Worm (Caenorhabditis elegans) whole organism, L4 larva: ENCODE results near the gene B0294.1.

Experiments used
- D1046.2 ChIP-seq: fragments of 200-800 bp; sonication (Bioruptor generic); IDR thresholded peaks from 2 replicates; pipeline ENCODE4 v1.3.6; 2022; ENCODE audit warnings: missing genetic modification characterization, missing compliant biosample characterization
- F10B5.3 ChIP-seq: sonication (generic microtip); optimal IDR thresholded peaks from 2 replicates; lab custom pipeline; 2016; ENCODE audit warnings: mild to moderate bottlenecking, missing genetic modification characterization, missing compliant biosample characterization
- F37D6.2 ChIP-seq: sonication (generic microtip); optimal IDR thresholded peaks from 2 replicates; lab custom pipeline; 2016; ENCODE audit warnings: mild to moderate bottlenecking, missing genetic modification characterization, missing compliant biosample characterization
- F44E2.7 ChIP-seq: fragments of 200-800 bp; sonication (Bioruptor generic); IDR thresholded peaks from 2 replicates; pipeline ENCODE4 v2.1.2; 2022; ENCODE audit warnings: missing genetic modification characterization, missing compliant biosample characterization
- Y105C5A.15 ChIP-seq: fragments of 200-800 bp; sonication (Bioruptor generic); IDR thresholded peaks from 2 replicates; pipeline ENCODE4 v1.3.6; 2022; ENCODE audit warnings: missing genetic modification characterization, missing compliant biosample characterization
- Y5F2A.4 ChIP-seq: fragments of 200-800 bp; sonication (Bioruptor generic); optimal IDR thresholded peaks from 2 replicates; lab custom pipeline; 2018; ENCODE audit warnings: mild to moderate bottlenecking, missing genetic modification characterization, missing compliant biosample characterization
- ZK337.2 ChIP-seq: fragments of 200-800 bp; sonication (Bioruptor generic); IDR thresholded peaks from 2 replicates; pipeline ENCODE4 v1.3.6; 2022; ENCODE audit warnings: missing genetic modification reagents, missing genetic modification characterization, missing compliant biosample characterization
- arid-1 ChIP-seq: fragments of 200-800 bp; sonication (Bioruptor generic); conservative IDR thresholded peaks from 2 replicates; pipeline ENCODE4 v1.3.6; 2022; ENCODE audit warnings: missing genetic modification reagents, missing genetic modification characterization, missing compliant biosample characterization
- attf-4 ChIP-seq: sonication (generic microtip); optimal IDR thresholded peaks from 3 replicates; lab custom pipeline; 2017; ENCODE audit warnings: missing biosample characterization, missing genetic modification characterization
- ceh-20 ChIP-seq: fragments of 200-800 bp; sonication (Bioruptor generic); IDR thresholded peaks from 2 replicates; pipeline ENCODE4 v1.3.6; 2022; ENCODE audit warnings: missing genetic modification reagents, missing genetic modification characterization, missing compliant biosample characterization
- ceh-32 ChIP-seq: sonication (generic microtip); optimal IDR thresholded peaks from 2 replicates; lab custom pipeline; 2016; ENCODE audit warnings: mild to moderate bottlenecking, missing genetic modification characterization, missing compliant biosample characterization; ENCODE audit not compliant: poor library complexity
- ceh-44 ChIP-seq: fragments of 200-800 bp; sonication (Bioruptor generic); IDR thresholded peaks from 2 replicates; pipeline ENCODE4 v1.3.6; 2022; ENCODE audit warnings: missing genetic modification reagents, missing genetic modification characterization, missing compliant biosample characterization
- ceh-62 ChIP-seq: sonication (generic microtip); optimal IDR thresholded peaks from 2 replicates; lab custom pipeline; 2017; ENCODE audit warnings: missing biosample characterization, missing genetic modification characterization
- ces-1 ChIP-seq: fragments of 150-350 bp; sonication (generic microtip); optimal IDR thresholded peaks from 4 replicates; lab custom pipeline; 2014; ENCODE audit warnings: missing biosample characterization, missing genetic modification reagents, missing genetic modification characterization
- cey-2 ChIP-seq: sonication (generic microtip); optimal IDR thresholded peaks from 3 replicates; lab custom pipeline; 2017; ENCODE audit warnings: missing genetic modification characterization, mild to moderate bottlenecking, missing compliant biosample characterization, antibody characterized with exemption, borderline replicate concordance; ENCODE audit not compliant: insufficient read depth
- daf-12 ChIP-seq: fragments of 150-350 bp; optimal IDR thresholded peaks from 2 replicates; lab custom pipeline; 2014; ENCODE audit warnings: missing biosample characterization, missing genetic modification reagents, missing genetic modification characterization
- daf-16 ChIP-seq, 3 experiments: sonication (generic microtip); optimal IDR thresholded peaks; 2 replicates each; lab custom pipeline; 2016 to 2017; ENCODE audit warnings: missing genetic modification characterization in 3 of 3, missing genetic modification reagents in 3 of 3, mild to moderate bottlenecking in 2 of 3, missing compliant biosample characterization in 2 of 3, missing biosample characterization in 1 of 3, moderate library complexity in 1 of 3
- daf-19 ChIP-seq: fragments of 200-800 bp; sonication (Bioruptor generic); conservative IDR thresholded peaks from 2 replicates; pipeline ENCODE4 v1.3.6; 2022; ENCODE audit warnings: missing genetic modification characterization, missing compliant biosample characterization
- dmd-6 ChIP-seq: fragments of 200-800 bp; sonication (Bioruptor generic); IDR thresholded peaks from 2 replicates; pipeline ENCODE4 v1.3.6; 2022; ENCODE audit warnings: missing genetic modification reagents, missing genetic modification characterization, missing compliant biosample characterization
- dmd-8 ChIP-seq: fragments of 200-800 bp; sonication (Bioruptor generic); IDR thresholded peaks from 2 replicates; pipeline ENCODE4 v1.3.6; 2022; ENCODE audit warnings: missing genetic modification characterization, missing compliant biosample characterization
- dmd-9 ChIP-seq: fragments of 200-800 bp; sonication (Bioruptor generic); IDR thresholded peaks from 2 replicates; pipeline ENCODE4 v1.3.6; 2022; ENCODE audit warnings: missing genetic modification reagents, missing genetic modification characterization, missing compliant biosample characterization
- dve-1 ChIP-seq: sonication (generic microtip); optimal IDR thresholded peaks from 2 replicates; lab custom pipeline; 2017; ENCODE audit warnings: antibody characterized with exemption, mild to moderate bottlenecking, missing genetic modification characterization, missing compliant biosample characterization; ENCODE audit not compliant: insufficient read depth
- egl-27 ChIP-seq: sonication (generic microtip); optimal IDR thresholded peaks from 3 replicates; lab custom pipeline; 2017; ENCODE audit warnings: missing biosample characterization, missing genetic modification reagents, missing genetic modification characterization
- egl-43 ChIP-seq: fragments of 200-800 bp; sonication (Bioruptor generic); IDR thresholded peaks from 2 replicates; pipeline ENCODE4 v1.3.6; 2022; ENCODE audit warnings: missing genetic modification reagents, missing genetic modification characterization, missing compliant biosample characterization
- fos-1 ChIP-seq: fragments of 150-350 bp; optimal IDR thresholded peaks from 2 replicates; lab custom pipeline; 2014; ENCODE audit warnings: missing biosample characterization, missing genetic modification characterization
- gei-8 ChIP-seq: fragments of 200-800 bp; sonication (Bioruptor generic); optimal IDR thresholded peaks from 2 replicates; lab custom pipeline; 2018; ENCODE audit warnings: mild to moderate bottlenecking, missing genetic modification characterization, missing compliant biosample characterization
- hmg-1.1 ChIP-seq: fragments of 200-800 bp; sonication (Bioruptor generic); IDR thresholded peaks from 2 replicates; pipeline ENCODE4 v1.3.6; 2022; ENCODE audit warnings: missing genetic modification reagents, missing genetic modification characterization, missing compliant biosample characterization
- jun-1 ChIP-seq: fragments of 150-350 bp; optimal IDR thresholded peaks from 2 replicates; lab custom pipeline; 2014; ENCODE audit warnings: missing biosample characterization, missing genetic modification reagents, missing genetic modification characterization
- lim-7 ChIP-seq: fragments of 200-800 bp; sonication (Bioruptor generic); IDR thresholded peaks from 2 replicates; pipeline ENCODE4 v1.3.6; 2022; ENCODE audit warnings: missing genetic modification characterization, missing compliant biosample characterization
- lin-1 ChIP-seq: fragments of 200-800 bp; sonication (Bioruptor generic); IDR thresholded peaks from 2 replicates; pipeline ENCODE4 v1.3.6; 2022; ENCODE audit warnings: missing genetic modification reagents, missing genetic modification characterization, missing compliant biosample characterization
- lin-15B ChIP-seq: fragments of 150-350 bp; sonication (generic microtip); optimal IDR thresholded peaks from 3 replicates; lab custom pipeline; 2014; ENCODE audit warnings: missing biosample characterization, missing genetic modification characterization
- lin-29 ChIP-seq: fragments of 200-800 bp; sonication (Bioruptor generic); IDR thresholded peaks from 2 replicates; pipeline ENCODE4 v1.3.6; 2022; ENCODE audit warnings: missing genetic modification reagents, missing genetic modification characterization, missing compliant biosample characterization
- lir-3 ChIP-seq: sonication (generic microtip); optimal IDR thresholded peaks from 2 replicates; lab custom pipeline; 2016; ENCODE audit warnings: mild to moderate bottlenecking, missing genetic modification characterization, missing compliant biosample characterization
- madf-5 ChIP-seq, 2 experiments: fragments of 200-800 bp; sonication (Bioruptor generic); IDR thresholded peaks; 2 replicates each; pipeline ENCODE4 v1.3.6; 2022; ENCODE audit warnings: missing compliant biosample characterization in 2 of 2, missing genetic modification characterization in 2 of 2
- mdl-1 ChIP-seq, 2 experiments: fragments of 150-350 bp in 1 of 2; sonication (generic microtip) in 1 of 2; optimal IDR thresholded peaks; 2 replicates each; lab custom pipeline; 2014 to 2017; ENCODE audit warnings: missing biosample characterization in 2 of 2, missing genetic modification characterization in 2 of 2
- mdt-29 ChIP-seq: fragments of 200-800 bp; sonication (Bioruptor generic); IDR thresholded peaks from 2 replicates; pipeline ENCODE4 v1.3.6; 2022; ENCODE audit warnings: missing genetic modification reagents, missing genetic modification characterization, missing compliant biosample characterization
- mep-1 ChIP-seq: fragments of 150-350 bp; sonication (generic microtip); optimal IDR thresholded peaks from 3 replicates; lab custom pipeline; 2014; ENCODE audit warnings: missing biosample characterization, missing genetic modification characterization
- nhr-102 ChIP-seq: sonication (generic microtip); optimal IDR thresholded peaks from 2 replicates; lab custom pipeline; 2016; ENCODE audit warnings: mild to moderate bottlenecking, missing genetic modification characterization, moderate library complexity, missing compliant biosample characterization
- nhr-48 ChIP-seq: sonication (generic microtip); optimal IDR thresholded peaks from 2 replicates; lab custom pipeline; 2016; ENCODE audit warnings: mild to moderate bottlenecking, missing genetic modification characterization, missing compliant biosample characterization
- nhr-76 ChIP-seq: fragments of 150-350 bp; optimal IDR thresholded peaks from 2 replicates; lab custom pipeline; 2014; ENCODE audit warnings: missing biosample characterization, missing genetic modification characterization
- pha-4 ChIP-seq, 2 experiments: fragments of 150-350 bp in 1 of 2; fragments of 200-800 bp in 1 of 2; sonication (Bioruptor generic) in 1 of 2; IDR thresholded peaks in 1 of 2; optimal IDR thresholded peaks in 1 of 2; 2 replicates each; pipeline versions ENCODE4 v1.3.6 to Lab custom; 2014 to 2022; ENCODE audit warnings: missing genetic modification characterization in 2 of 2, missing genetic modification reagents in 2 of 2, missing biosample characterization in 1 of 2, missing compliant biosample characterization in 1 of 2
- pqm-1 ChIP-seq: sonication (generic microtip); optimal IDR thresholded peaks from 2 replicates; lab custom pipeline; 2017; ENCODE audit warnings: missing biosample characterization, missing genetic modification characterization
- sdz-12 ChIP-seq: fragments of 200-800 bp; sonication (Bioruptor generic); optimal IDR thresholded peaks from 2 replicates; lab custom pipeline; 2018; ENCODE audit warnings: mild to moderate bottlenecking, missing genetic modification characterization, missing compliant biosample characterization
- set-16 ChIP-seq: fragments of 200-800 bp; sonication (Bioruptor generic); IDR thresholded peaks from 2 replicates; pipeline ENCODE4 v1.3.6; 2022; ENCODE audit warnings: missing genetic modification reagents, missing genetic modification characterization, missing compliant biosample characterization
- spr-3 ChIP-seq: fragments of 200-800 bp; sonication (Bioruptor generic); optimal IDR thresholded peaks from 2 replicates; lab custom pipeline; 2018; ENCODE audit warnings: mild to moderate bottlenecking, missing genetic modification characterization, missing compliant biosample characterization
- unc-130 ChIP-seq: sonication (generic microtip); optimal IDR thresholded peaks from 2 replicates; lab custom pipeline; 2016; ENCODE audit warnings: missing genetic modification reagents, missing genetic modification characterization, missing compliant biosample characterization
- unc-39 ChIP-seq: sonication (generic microtip); optimal IDR thresholded peaks from 2 replicates; lab custom pipeline; 2017; ENCODE audit warnings: missing biosample characterization, missing genetic modification characterization
- vab-7 ChIP-seq: fragments of 200-800 bp; sonication (Bioruptor generic); IDR thresholded peaks from 2 replicates; pipeline ENCODE4 v1.3.6; 2022; ENCODE audit warnings: missing genetic modification reagents, missing genetic modification characterization, missing compliant biosample characterization
- zfp-2 ChIP-seq: sonication (generic microtip); optimal IDR thresholded peaks from 2 replicates; lab custom pipeline; 2016; ENCODE audit warnings: mild to moderate bottlenecking, missing genetic modification characterization, missing compliant biosample characterization
- ztf-11 ChIP-seq: fragments of 150-350 bp; optimal IDR thresholded peaks from 2 replicates; lab custom pipeline; 2014; ENCODE audit warnings: missing biosample characterization, missing genetic modification characterization

The B0294.1 gene

DNA sequence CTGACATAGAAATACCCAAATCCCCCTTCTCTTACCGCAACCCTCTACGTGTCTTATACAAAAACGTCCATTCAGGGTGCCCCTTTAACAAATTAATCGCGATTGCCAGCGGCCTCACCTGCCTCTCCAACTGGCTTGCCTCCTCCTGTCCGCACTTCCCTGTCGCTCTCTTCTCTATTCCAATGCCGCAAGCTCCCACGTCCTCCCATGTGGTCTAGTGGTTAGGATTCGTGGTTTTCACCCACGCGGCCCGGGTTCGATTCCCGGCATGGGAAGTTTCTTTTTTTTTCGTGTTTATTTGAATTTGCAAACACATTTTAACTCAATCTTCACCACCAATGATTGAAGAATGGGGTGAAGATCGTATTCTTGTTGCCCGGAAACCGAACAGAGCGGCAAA lies 38.5 kb downstream of the B0294.1 start (continued):
- no peak for TF ChIP-seq ceh-62 (tag; lab: Kevin White, UChicago)
- TF ChIP-seq daf-16 (GFP tag; optimal IDR thresholded peaks at IDR 0.05; lab: Kevin White, UChicago): peak in 1 of 2 experiments; percentile 43
- TF ChIP-seq daf-16 (tag; optimal IDR thresholded peaks at IDR 0.05; lab: Kevin White, UChicago): no peak
- TF ChIP-seq mdl-1 (tag; optimal IDR thresholded peaks at IDR 0.05; lab: Kevin White, UChicago): peak in 1 of 2 experiments; percentile 66
- no peak for TF ChIP-seq ces-1 (GFP tag; lab: Kevin White, UChicago)
- TF ChIP-seq ceh-20 (GFP tag; lab: Robert Waterston, UW): no peak
- no peak for TF ChIP-seq zfp-2
- TF ChIP-seq fos-1 (tag; lab: Kevin White, UChicago): no peak
- TF ChIP-seq vab-7 (GFP tag; lab: Robert Waterston, UW): peak; percentile 76
- 0 out of 2 replicates have a peak, but pooled peaks have one; percentile 48 for TF ChIP-seq ceh-44 (GFP tag; lab: Robert Waterston, UW)
- peak; percentile 42 for TF ChIP-seq lir-3 (tag; lab: Kevin White, UChicago)
- peak; percentile 86 for TF ChIP-seq egl-43
- TF ChIP-seq D1046.2: no peak
- peak; percentile 89 for TF ChIP-seq dmd-8 (GFP tag; lab: Robert Waterston, UW)
- TF ChIP-seq F37D6.2 (tag; lab: Kevin White, UChicago): peak; percentile 57
- no peak for TF ChIP-seq attf-4
- TF ChIP-seq ztf-11 (tag; lab: Kevin White, UChicago): no peak
- TF ChIP-seq lin-1 (GFP tag; lab: Robert Waterston, UW): peak; percentile 57; the same call in 1 of the 2 replicates
- TF ChIP-seq ceh-32 (tag; lab: Kevin White, UChicago): no peak
- no peak for TF ChIP-seq F44E2.7 (GFP tag; lab: Robert Waterston, UW)
- TF ChIP-seq nhr-76: no peak
- no peak for TF ChIP-seq daf-19 (GFP tag; lab: Robert Waterston, UW)
- TF ChIP-seq sdz-12 (GFP tag; lab: Kevin White, UChicago): no peak
- no peak for TF ChIP-seq cey-2 (tag; lab: Kevin White, UChicago)
- TF ChIP-seq set-16 (GFP tag; lab: Robert Waterston, UW): peak; percentile 68
- TF ChIP-seq pha-4 (GFP tag; IDR thresholded peaks at IDR 0.05; lab: Robert Waterston, UW): no peak
- no peak for TF ChIP-seq pha-4 (tag; optimal IDR thresholded peaks at IDR 0.05; lab: Kevin White, UChicago)
- no peak for TF ChIP-seq unc-39 (tag; lab: Kevin White, UChicago)
- 0 out of 2 replicates have a peak, but pooled peaks have one; percentile 14 for TF ChIP-seq Y105C5A.15 (GFP tag; lab: Robert Waterston, UW)
- no peak for TF ChIP-seq spr-3 (GFP tag; lab: Kevin White, UChicago)
- peak; percentile 65 for TF ChIP-seq dmd-9 (GFP tag; lab: Robert Waterston, UW)
- peak; percentile 62 to 85; a peak in 3 of 4 replicates for TF ChIP-seq madf-5 (GFP tag; IDR thresholded peaks at IDR 0.05; lab: Robert Waterston, UW)
- TF ChIP-seq unc-130 (GFP tag; lab: Kevin White, UChicago): peak; percentile 48
- no peak for TF ChIP-seq pqm-1 (tag; lab: Kevin White, UChicago)
- TF ChIP-seq mep-1 (tag; lab: Kevin White, UChicago): peak; percentile 73
- peak; percentile 4 for TF ChIP-seq F10B5.3 (tag; lab: Kevin White, UChicago)
- no peak for TF ChIP-seq nhr-102
- 0 out of 2 replicates have a peak, but pooled peaks have one; percentile 39 for TF ChIP-seq ZK337.2
- TF ChIP-seq lin-29 (GFP tag; lab: Robert Waterston, UW): no peak
- peak; percentile 72; the same call in 1 of the 2 replicates for TF ChIP-seq arid-1
- TF ChIP-seq lin-15B (tag; lab: Kevin White, UChicago): no peak
- TF ChIP-seq hmg-1.1 (GFP tag; lab: Robert Waterston, UW): peak; percentile 84
- peak; percentile 8 for TF ChIP-seq nhr-48
- no peak for TF ChIP-seq egl-27
- TF ChIP-seq dve-1 (tag; lab: Kevin White, UChicago): no peak
- peak; percentile 31 for TF ChIP-seq Y5F2A.4
- peak; percentile 54 for TF ChIP-seq jun-1 (tag; lab: Kevin White, UChicago)
- TF ChIP-seq daf-12 (tag; lab: Kevin White, UChicago): no peak
- TF ChIP-seq mdt-29 (GFP tag; lab: Robert Waterston, UW): peak; percentile 46; the same call in 1 of the 2 replicates
- TF ChIP-seq lim-7 (GFP tag; lab: Robert Waterston, UW): peak; percentile 82
- no peak for TF ChIP-seq gei-8 (GFP tag; lab: Kevin White, UChicago)
- peak; percentile 46 for TF ChIP-seq dmd-6
